Fruit fly (Drosophila melanogaster): ENCODE measurements around the gene CG5746.

- TF ChIP-seq CG8478 (optimal IDR thresholded peaks at IDR 0.05) = no peak
- no peak for TF ChIP-seq CTCF (optimal IDR thresholded peaks at IDR 0.05)
These were observed 28.0 kb upstream of the CG5746 start, which contains the start of gene CG33342 for dm6 chr3R:24376565-24376964.
